Fruit fly (Drosophila melanogaster) whole organism, embryonic: Measurements from ENCODE around the gene CG11593.

ENCODE experiments used
- CG10209 ChIP-seq: fragments of 200-800 bp; sonication (Bioruptor generic); optimal IDR thresholded peaks from 3 replicates; lab custom pipeline; 2017; ENCODE audit warnings: missing biosample characterization, mild to moderate bottlenecking, missing genetic modification characterization, missing genetic modification reagents
- CG10431 ChIP-seq: fragments of 200-800 bp; sonication (Bioruptor generic); optimal IDR thresholded peaks from 3 replicates; lab custom pipeline; 2018; ENCODE audit warnings: missing biosample characterization, mild to moderate bottlenecking, missing genetic modification characterization
- CG11085 ChIP-seq: fragments of 200-800 bp; sonication (Bioruptor generic); IDR thresholded peaks from 2 replicates; pipeline ENCODE4 v1.3.6; 2022; ENCODE audit warnings: missing biosample characterization, missing genetic modification characterization
- CG11560 ChIP-seq: fragments of 200-800 bp; sonication (Bioruptor generic); IDR thresholded peaks from 3 replicates; pipeline ENCODE4 v1.3.6; 2022; ENCODE audit warnings: missing biosample characterization, missing genetic modification characterization
- CG12219 ChIP-seq: fragments of 200-800 bp; sonication (Bioruptor generic); optimal IDR thresholded peaks from 3 replicates; lab custom pipeline; 2018; ENCODE audit warnings: missing biosample characterization, mild to moderate bottlenecking, missing genetic modification characterization
- CG13624 ChIP-seq: fragments of 200-800 bp; sonication (Bioruptor generic); optimal IDR thresholded peaks from 2 replicates; lab custom pipeline; 2016; ENCODE audit warnings: missing biosample characterization, missing genetic modification characterization
- CG1647 ChIP-seq: fragments of 200-800 bp; sonication (Bioruptor generic); optimal IDR thresholded peaks from 3 replicates; lab custom pipeline; 2016; ENCODE audit warnings: missing biosample characterization, missing genetic modification characterization
- CG2202 ChIP-seq: fragments of 200-800 bp; sonication (Bioruptor generic); optimal IDR thresholded peaks from 2 replicates; lab custom pipeline; 2018; ENCODE audit warnings: missing biosample characterization, mild to moderate bottlenecking, missing genetic modification characterization
- CG2875 ChIP-seq: fragments of 200-800 bp; sonication (Bioruptor generic); optimal IDR thresholded peaks from 2 replicates; lab custom pipeline; 2017; ENCODE audit warnings: missing biosample characterization, mild to moderate bottlenecking, missing genetic modification characterization, missing genetic modification reagents
- CG32532 ChIP-seq: fragments of 200-800 bp; sonication (Bioruptor generic); IDR thresholded peaks from 2 replicates; pipeline ENCODE4 v1.3.6; 2022; ENCODE audit warnings: missing biosample characterization, missing genetic modification characterization
- CG34376 ChIP-seq: fragments of 200-800 bp; sonication (Bioruptor generic); optimal IDR thresholded peaks from 2 replicates; lab custom pipeline; 2018; ENCODE audit warnings: missing biosample characterization, mild to moderate bottlenecking, missing genetic modification characterization
- CG6254 ChIP-seq: fragments of 200-800 bp; sonication (Bioruptor generic); optimal IDR thresholded peaks from 3 replicates; lab custom pipeline; 2017; ENCODE audit warnings: mild to moderate bottlenecking, missing biosample characterization, missing genetic modification reagents, missing genetic modification characterization
- CoRest ChIP-seq: fragments of 200-800 bp; sonication (Bioruptor generic); optimal IDR thresholded peaks from 3 replicates; lab custom pipeline; 2018; ENCODE audit warnings: missing biosample characterization, mild to moderate bottlenecking, missing genetic modification characterization, moderate library complexity
- Dfd ChIP-seq, 2 experiments: fragments of >200 bp; optimal IDR thresholded peaks; 2 replicates each; lab custom pipeline; 2017; ENCODE audit warnings: missing biosample characterization in 2 of 2, missing genetic modification characterization in 2 of 2
- Doc2 ChIP-seq: fragments of 200-800 bp; sonication (Bioruptor generic); IDR thresholded peaks from 2 replicates; pipeline ENCODE4 v1.3.6; 2022; ENCODE audit warnings: missing biosample characterization, missing genetic modification characterization
- E2f1 ChIP-seq: fragments of 200-800 bp; sonication (Bioruptor generic); IDR thresholded peaks from 2 replicates; pipeline ENCODE4 v1.3.6; 2022; ENCODE audit warnings: missing biosample characterization, missing genetic modification characterization
- Fer2 ChIP-seq: fragments of 200-800 bp; sonication (Bioruptor generic); optimal IDR thresholded peaks from 2 replicates; lab custom pipeline; 2018; ENCODE audit warnings: missing biosample characterization, mild to moderate bottlenecking, missing genetic modification characterization, moderate library complexity
- Lhr ChIP-seq: fragments of 200-800 bp; sonication (Bioruptor generic); optimal IDR thresholded peaks from 3 replicates; lab custom pipeline; 2017; ENCODE audit warnings: mild to moderate bottlenecking, missing biosample characterization, missing genetic modification reagents, missing genetic modification characterization
- Neu2 ChIP-seq: fragments of 200-800 bp; sonication (Bioruptor generic); optimal IDR thresholded peaks from 3 replicates; lab custom pipeline; 2016; ENCODE audit warnings: missing biosample characterization, missing genetic modification characterization, borderline replicate concordance
- Nf-YB ChIP-seq: fragments of 200-800 bp; sonication (Bioruptor generic); optimal IDR thresholded peaks from 3 replicates; lab custom pipeline; 2019; ENCODE audit warnings: missing biosample characterization, mild to moderate bottlenecking, missing genetic modification characterization, moderate library complexity
- Pdp1 ChIP-seq, 2 experiments: fragments of 200-800 bp; sonication (Bioruptor generic); optimal IDR thresholded peaks; 3 replicates each; lab custom pipeline; 2016; ENCODE audit warnings: missing biosample characterization in 2 of 2, missing genetic modification characterization in 2 of 2, mild to moderate bottlenecking in 1 of 2, moderate library complexity in 1 of 2
- Sin3A ChIP-seq: fragments of >200 bp; optimal IDR thresholded peaks from 2 replicates; lab custom pipeline; 2018
- Ssrp ChIP-seq: fragments of 200-800 bp; sonication (Bioruptor generic); optimal IDR thresholded peaks from 2 replicates; lab custom pipeline; 2018; ENCODE audit warnings: missing biosample characterization, mild to moderate bottlenecking, missing genetic modification characterization, moderate library complexity
- Taf1 ChIP-seq: fragments of 200-800 bp; sonication (Bioruptor generic); IDR thresholded peaks from 2 replicates; pipeline ENCODE4 v1.3.6; 2022; ENCODE audit warnings: missing biosample characterization, missing genetic modification characterization
- bbx ChIP-seq: fragments of 200-800 bp; sonication (Bioruptor generic); IDR thresholded peaks from 2 replicates; pipeline ENCODE4 v1.3.6; 2022; ENCODE audit warnings: missing biosample characterization, missing genetic modification characterization; ENCODE audit not compliant: partially characterized antibody
- br ChIP-seq: fragments of >200 bp; optimal IDR thresholded peaks from 2 replicates; lab custom pipeline; 2017
- cad ChIP-seq: fragments of >200 bp; optimal IDR thresholded peaks from 2 replicates; lab custom pipeline; 2017; ENCODE audit warnings: missing biosample characterization, missing genetic modification characterization
- ci ChIP-seq: fragments of 200-800 bp; sonication (Bioruptor generic); IDR thresholded peaks from 3 replicates; pipeline ENCODE4 v1.3.6; 2022; ENCODE audit warnings: missing biosample characterization, missing genetic modification characterization
- corto ChIP-seq: fragments of 200-800 bp; sonication (Bioruptor generic); optimal IDR thresholded peaks from 2 replicates; lab custom pipeline; 2016; ENCODE audit warnings: missing biosample characterization, mild to moderate bottlenecking, missing genetic modification characterization, moderate library complexity
- fd102C ChIP-seq: fragments of 200-800 bp; sonication (Bioruptor generic); optimal IDR thresholded peaks from 2 replicates; lab custom pipeline; 2018; ENCODE audit warnings: missing biosample characterization, mild to moderate bottlenecking, missing genetic modification characterization, moderate library complexity
- fd64A ChIP-seq: fragments of 200-800 bp; sonication (Bioruptor generic); optimal IDR thresholded peaks from 3 replicates; lab custom pipeline; 2018; ENCODE audit warnings: missing biosample characterization, mild to moderate bottlenecking, missing genetic modification characterization
- grn ChIP-seq: fragments of 200-800 bp; sonication (Bioruptor generic); optimal IDR thresholded peaks from 3 replicates; lab custom pipeline; 2017; ENCODE audit warnings: missing biosample characterization, missing genetic modification characterization
- h ChIP-seq: fragments of >200 bp; optimal IDR thresholded peaks from 2 replicates; lab custom pipeline; 2017
- hbn ChIP-seq: fragments of 200-800 bp; sonication (Bioruptor generic); IDR thresholded peaks from 2 replicates; pipeline ENCODE4 v1.3.6; 2022; ENCODE audit warnings: missing biosample characterization, missing genetic modification characterization; ENCODE audit not compliant: partially characterized antibody
- jigr1 ChIP-seq: fragments of 200-800 bp; sonication (Bioruptor generic); IDR thresholded peaks from 3 replicates; pipeline ENCODE4 v1.3.6; 2022; ENCODE audit warnings: missing biosample characterization, missing genetic modification characterization
- knrl ChIP-seq: fragments of 200-800 bp; sonication (Bioruptor generic); IDR thresholded peaks from 3 replicates; pipeline ENCODE4 v1.3.6; 2022; ENCODE audit warnings: missing biosample characterization, missing genetic modification characterization; ENCODE audit not compliant: partially characterized antibody
- lbe ChIP-seq: fragments of 200-800 bp; sonication (Bioruptor generic); optimal IDR thresholded peaks from 2 replicates; lab custom pipeline; 2016; ENCODE audit warnings: missing biosample characterization, mild to moderate bottlenecking, missing genetic modification characterization
- lov ChIP-seq, 2 experiments: fragments of 200-800 bp in 1 of 2; fragments of >200 bp in 1 of 2; sonication (Bioruptor generic) in 1 of 2; IDR thresholded peaks in 1 of 2; optimal IDR thresholded peaks in 1 of 2; 2 replicates in 1 of 2; 3 replicates in 1 of 2; pipeline versions ENCODE4 v1.3.6 to Lab custom; 2017 to 2022; ENCODE audit warnings: missing biosample characterization in 1 of 2, missing genetic modification characterization in 1 of 2
- org-1 ChIP-seq: fragments of 200-800 bp; sonication (Bioruptor generic); optimal IDR thresholded peaks from 2 replicates; lab custom pipeline; 2017; ENCODE audit warnings: missing biosample characterization, missing genetic modification characterization
- otp ChIP-seq: fragments of 200-800 bp; sonication (Bioruptor generic); IDR thresholded peaks from 3 replicates; pipeline ENCODE4, ENCODE4 v1.3.6; 2022; ENCODE audit warnings: missing biosample characterization, missing genetic modification characterization
- p53 ChIP-seq: fragments of 200-800 bp; sonication (Bioruptor generic); optimal IDR thresholded peaks from 2 replicates; lab custom pipeline; 2016; ENCODE audit warnings: missing biosample characterization, missing genetic modification characterization
- pan ChIP-seq, 4 experiments: fragments of >200 bp in 3 of 4; fragments of 200-800 bp in 1 of 4; sonication (Bioruptor generic) in 1 of 4; optimal IDR thresholded peaks in 3 of 4; IDR thresholded peaks in 1 of 4; 2 replicates each; pipeline versions ENCODE4 v1.3.6 to Lab custom; 2017 to 2022; ENCODE audit warnings: missing biosample characterization in 2 of 4, missing genetic modification characterization in 2 of 4, mixed read lengths in 1 of 4
- pnt ChIP-seq: fragments of 200-800 bp; sonication (Bioruptor generic); optimal IDR thresholded peaks from 3 replicates; lab custom pipeline; 2016; ENCODE audit warnings: missing biosample characterization, missing genetic modification characterization
- ranshi ChIP-seq: fragments of 200-800 bp; sonication (Bioruptor generic); IDR thresholded peaks from 2 replicates; pipeline ENCODE4 v1.3.6; 2022; ENCODE audit warnings: missing biosample characterization, missing genetic modification characterization
- sd ChIP-seq: fragments of 200-800 bp; sonication (Bioruptor generic); optimal IDR thresholded peaks from 3 replicates; lab custom pipeline; 2018; ENCODE audit warnings: missing biosample characterization, mild to moderate bottlenecking, missing genetic modification characterization, moderate library complexity
- seq ChIP-seq: fragments of 200-800 bp; sonication (Bioruptor generic); IDR thresholded peaks from 2 replicates; pipeline ENCODE4 v1.3.6; 2022; ENCODE audit warnings: missing biosample characterization, missing genetic modification characterization
- tna ChIP-seq: fragments of 200-800 bp; sonication (Bioruptor generic); IDR thresholded peaks from 2 replicates; pipeline ENCODE4 v1.3.6; 2022; ENCODE audit warnings: missing biosample characterization, missing genetic modification characterization; ENCODE audit not compliant: partially characterized antibody
- zen ChIP-seq: fragments of 200-800 bp; sonication (Bioruptor generic); optimal IDR thresholded peaks from 3 replicates; lab custom pipeline; 2018; ENCODE audit warnings: missing biosample characterization, mild to moderate bottlenecking, missing genetic modification characterization, moderate library complexity

CG11593 gene

DNA sequence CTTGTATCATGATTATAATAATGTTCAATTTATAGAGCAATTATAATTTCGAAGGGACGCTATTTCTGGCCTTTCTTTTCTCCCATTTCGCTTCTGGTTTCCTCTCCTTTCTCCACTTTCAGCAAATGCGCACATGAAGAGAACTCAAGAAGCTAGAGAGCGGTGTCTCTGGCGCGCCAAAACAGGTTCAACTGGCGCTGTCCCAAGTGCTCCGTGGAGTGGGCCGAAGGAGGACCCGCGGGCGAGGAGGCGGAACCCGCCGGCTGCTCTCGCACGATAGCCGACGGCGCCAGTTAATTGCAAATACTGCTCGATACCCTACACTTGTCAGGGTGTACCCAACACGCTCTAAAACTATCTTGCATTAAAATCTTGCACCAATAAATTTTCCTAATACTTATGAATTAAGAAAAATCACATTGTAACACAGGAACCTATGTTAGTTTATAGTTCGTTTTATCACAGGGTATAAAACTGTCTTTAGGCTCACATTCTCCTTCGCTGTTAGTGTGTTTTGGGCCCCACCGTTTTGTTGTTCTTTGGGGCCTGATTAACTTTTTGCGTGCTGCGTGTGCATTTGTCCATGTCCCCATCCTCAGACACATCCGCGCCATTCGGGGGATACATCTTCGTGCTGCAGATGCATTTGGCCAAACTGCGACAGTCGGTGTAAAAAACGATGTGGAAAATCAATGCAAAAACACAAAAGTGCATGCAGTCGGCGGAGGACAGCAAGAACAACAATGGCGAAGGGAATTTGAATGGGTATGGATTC is 30.1 kb upstream of the CG11593 start (continued):
- TF ChIP-seq knrl (GFP tag; lab: Robert Waterston, UW), result no peak
- no peak for TF ChIP-seq cad (GFP tag; lab: Kevin White, UChicago)
- peak; percentile 72 for TF ChIP-seq CG1647 (GFP tag; lab: Kevin White, UChicago)
- peak; percentile 54 for TF ChIP-seq CG2875 (GFP tag; lab: Kevin White, UChicago)
- no peak for TF ChIP-seq br (lab: Kevin White, UChicago)
- peak; percentile 90 for TF ChIP-seq seq (GFP tag; lab: Robert Waterston, UW)
- TF ChIP-seq Nf-YB, result peak; percentile 59
- TF ChIP-seq CG11085, result peak; percentile 60
- peak; percentile 84 for TF ChIP-seq CG10209 (GFP tag; lab: Kevin White, UChicago)
- no peak for TF ChIP-seq Sin3A (lab: Kevin White, UChicago)
- peak; percentile 83 to 88 for TF ChIP-seq Pdp1 (GFP tag; optimal IDR thresholded peaks at IDR 0.05; lab: Kevin White, UChicago)
- TF ChIP-seq grn, result no peak
- TF ChIP-seq ci (GFP tag; lab: Robert Waterston, UW), result peak; percentile 98
- no peak for TF ChIP-seq pan (optimal IDR thresholded peaks at IDR 0.05; lab: Kevin White, UChicago)
- TF ChIP-seq pan (GFP tag; optimal IDR thresholded peaks at IDR 0.05 in 1 of 2, IDR thresholded peaks at IDR 0.05 in 1 of 2), result peak in 1 of 2 experiments; percentile 94
- peak; percentile 92 for TF ChIP-seq ranshi (GFP tag; lab: Robert Waterston, UW)
- peak; percentile 85 for TF ChIP-seq Taf1 (GFP tag; lab: Robert Waterston, UW)
- peak; percentile 93 for TF ChIP-seq otp (GFP tag; lab: Robert Waterston, UW)
- TF ChIP-seq fd64A (GFP tag; lab: Kevin White, UChicago), result peak; percentile 62
- peak; percentile 64 for TF ChIP-seq Fer2 (tag; lab: Kevin White, UChicago)
- TF ChIP-seq CG10431 (GFP tag; lab: Kevin White, UChicago), result peak; percentile 22
- no peak for TF ChIP-seq bbx (GFP tag; lab: Robert Waterston, UW)
- TF ChIP-seq p53 (GFP tag; lab: Kevin White, UChicago), result peak; percentile 58
- TF ChIP-seq CoRest (tag; lab: Kevin White, UChicago), result peak; percentile 88
- peak; percentile 94 for TF ChIP-seq CG13624
- peak; percentile 53 for TF ChIP-seq Lhr (GFP tag; lab: Kevin White, UChicago)
- peak; percentile 88 for TF ChIP-seq CG12219 (GFP tag; lab: Kevin White, UChicago)
- TF ChIP-seq zen, result peak; percentile 45
- TF ChIP-seq h (lab: Kevin White, UChicago), result no peak
- no peak for TF ChIP-seq lov (optimal IDR thresholded peaks at IDR 0.05; lab: Kevin White, UChicago)
- TF ChIP-seq lov (GFP tag; IDR thresholded peaks at IDR 0.05; lab: Robert Waterston, UW), result peak; percentile 82; the same call in 2 of the 3 replicates
- TF ChIP-seq E2f1, result peak; percentile 87
- TF ChIP-seq Ssrp, result peak; percentile 83
- TF ChIP-seq tna (GFP tag; lab: Robert Waterston, UW), result no peak
- TF ChIP-seq org-1 (GFP tag; lab: Kevin White, UChicago), result peak; percentile 63
- peak; percentile 65 for TF ChIP-seq sd
- TF ChIP-seq CG11560 (tag; lab: Robert Waterston, UW), result peak; percentile 82
- peak; percentile 84 for TF ChIP-seq pnt (GFP tag; lab: Kevin White, UChicago)
- TF ChIP-seq CG34376 (GFP tag; lab: Kevin White, UChicago), result no peak
- TF ChIP-seq jigr1, result peak; percentile 88; the same call in 2 of the 3 replicates
- no peak for TF ChIP-seq hbn (GFP tag; lab: Robert Waterston, UW)
- TF ChIP-seq lbe, result peak; percentile 96
- TF ChIP-seq Neu2, result peak; percentile 36
- peak; percentile 60; the same call in 1 of the 2 replicates for TF ChIP-seq Doc2 (GFP tag; lab: Robert Waterston, UW)
- TF ChIP-seq fd102C, result peak; percentile 9
- peak; percentile 54 for TF ChIP-seq CG6254 (GFP tag; lab: Kevin White, UChicago)
- TF ChIP-seq CG2202, result no peak
- peak; percentile 93 for TF ChIP-seq corto (GFP tag; lab: Kevin White, UChicago)
- no peak for TF ChIP-seq Dfd (GFP tag; optimal IDR thresholded peaks at IDR 0.05; lab: Kevin White, UChicago)
- peak; percentile 94 for TF ChIP-seq CG32532 (GFP tag; lab: Robert Waterston, UW)
